Worm (Caenorhabditis elegans) whole organism, L3 larva: ENCODE data around the gene rps-1.

Experiments
- ama-1 ChIP-seq: fragments of 150-350 bp; optimal IDR thresholded peaks from 2 replicates; lab custom pipeline; 2018
- skn-1 ChIP-seq: fragments of 150-350 bp; optimal IDR thresholded peaks from 2 replicates; lab custom pipeline; 2014; ENCODE audit warnings: missing biosample characterization, missing genetic modification characterization
- tbx-2 ChIP-seq: sonication (generic microtip); optimal IDR thresholded peaks from 2 replicates; lab custom pipeline; 2016; ENCODE audit warnings: mild to moderate bottlenecking, missing genetic modification characterization, missing compliant biosample characterization

DNA sequence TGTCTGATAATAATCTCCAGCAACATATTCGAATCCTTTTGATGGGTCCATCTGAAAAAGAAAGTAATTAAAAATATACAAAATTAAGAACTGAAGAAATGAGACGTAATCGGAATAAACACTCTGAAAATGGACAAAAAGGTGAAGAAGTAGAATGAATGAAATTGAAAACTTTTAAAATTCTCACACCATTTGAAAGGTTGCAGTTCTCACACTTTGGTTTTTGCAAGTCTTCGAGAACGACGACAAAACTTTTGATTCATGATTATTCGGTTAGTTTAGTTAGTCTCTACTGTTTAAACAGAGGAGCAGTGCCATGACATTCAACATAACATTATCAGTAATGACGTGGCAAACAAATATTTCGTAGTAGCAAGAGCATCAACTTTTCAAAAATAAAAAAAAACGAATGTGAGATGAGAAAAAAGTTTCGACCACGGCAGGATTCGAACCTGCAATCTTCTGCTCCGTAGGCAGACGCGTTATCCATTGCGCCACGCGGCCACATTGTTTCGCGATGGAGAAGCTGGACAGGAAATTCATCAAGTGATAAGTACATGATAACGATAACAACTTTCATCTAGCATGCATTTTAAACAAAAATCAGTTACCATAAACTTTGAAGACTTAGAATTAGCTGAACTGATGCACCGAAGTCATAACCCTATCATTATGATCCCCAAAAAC, 25.7 kb upstream of the rps-1 start, which contains the start of gene ceh-43:
- no peak for TF ChIP-seq tbx-2 (tag; lab: Kevin White, UChicago)
- TF ChIP-seq ama-1 (lab: Kevin White, UChicago) = no peak
- no peak for TF ChIP-seq skn-1 (tag; lab: Kevin White, UChicago)
